Worm (Caenorhabditis elegans): ENCODE data around the gene F01D4.5.

The F01D4.5 gene

ce11 chrIV:10503750-10504232 is 20.3 kb upstream of the F01D4.5 start (continued):
- no peak for TF ChIP-seq elt-3 (tag; optimal IDR thresholded peaks at IDR 0.05)

- no peak for TF ChIP-seq sox-4 (tag; optimal IDR thresholded peaks at IDR 0.05)
- TF ChIP-seq nhr-90 (tag; optimal IDR thresholded peaks at IDR 0.05; ENCODE audit: poor library complexity): no peak
- no peak for TF ChIP-seq Y116A8C.19 (tag; optimal IDR thresholded peaks at IDR 0.05; ENCODE audit: borderline replicate concordance)
- TF ChIP-seq mdl-1 (tag; optimal IDR thresholded peaks at IDR 0.05): peak in 1 of 2 experiments; percentile 64
- no peak for TF ChIP-seq C34B4.2 (tag; optimal IDR thresholded peaks at IDR 0.05)
- peak; percentile 47 for TF ChIP-seq snu-23 (GFP tag; optimal IDR thresholded peaks at IDR 0.05)
- TF ChIP-seq swsn-7 (tag; optimal IDR thresholded peaks at IDR 0.05): peak; percentile 44
- no peak for TF ChIP-seq F16B12.6 (tag; optimal IDR thresholded peaks at IDR 0.05)
- no peak for TF ChIP-seq lir-3 (tag; optimal IDR thresholded peaks at IDR 0.05; ENCODE audit: poor library complexity)
- TF ChIP-seq ceh-90 (tag; optimal IDR thresholded peaks at IDR 0.05): no peak
- peak; percentile 68 for TF ChIP-seq rnt-1 (tag; optimal IDR thresholded peaks at IDR 0.05)
- TF ChIP-seq xbp-1 (tag; optimal IDR thresholded peaks at IDR 0.05): no peak
- TF ChIP-seq elt-2 (tag; optimal IDR thresholded peaks at IDR 0.05): peak; percentile 73
- peak; percentile 48 for TF ChIP-seq pax-3 (tag; optimal IDR thresholded peaks at IDR 0.05)
- TF ChIP-seq fkh-10 (GFP tag; optimal IDR thresholded peaks at IDR 0.05): no peak
- peak; percentile 4 to 64 for TF ChIP-seq lsy-2 (tag; optimal IDR thresholded peaks at IDR 0.05)
- TF ChIP-seq nhr-84 (tag; optimal IDR thresholded peaks at IDR 0.05): no peak
- no peak for TF ChIP-seq hlh-4 (tag; optimal IDR thresholded peaks at IDR 0.05)
- TF ChIP-seq nhr-47 (tag; optimal IDR thresholded peaks at IDR 0.05): no peak
- TF ChIP-seq unc-86 (tag; optimal IDR thresholded peaks at IDR 0.05): no peak
- no peak for TF ChIP-seq mab-9 (GFP tag; IDR thresholded peaks at IDR 0.05)
- peak; percentile 6 for TF ChIP-seq nhr-237 (tag; optimal IDR thresholded peaks at IDR 0.05)
- peak; percentile 75 for TF ChIP-seq lin-14 (GFP tag; optimal IDR thresholded peaks at IDR 0.05)
- no peak for TF ChIP-seq unc-62 (GFP tag; optimal IDR thresholded peaks at IDR 0.05)
- no peak for TF ChIP-seq dpl-1 (GFP tag; optimal IDR thresholded peaks at IDR 0.05)
- no peak for TF ChIP-seq sptf-1 (tag; optimal IDR thresholded peaks at IDR 0.05)
- peak; percentile 40 for TF ChIP-seq mep-1 (tag; optimal IDR thresholded peaks at IDR 0.05)
- TF ChIP-seq efl-3 (GFP tag; optimal IDR thresholded peaks at IDR 0.05): no peak
- peak; percentile 31 for TF ChIP-seq irx-1 (tag; optimal IDR thresholded peaks at IDR 0.05)
- no peak for TF ChIP-seq grh-1 (GFP tag; IDR thresholded peaks at IDR 0.05)
- TF ChIP-seq efl-1 (optimal IDR thresholded peaks at IDR 0.05): peak; percentile 20 to 36
- peak in 1 of 2 experiments; percentile 38 for TF ChIP-seq efl-1 (GFP tag; optimal IDR thresholded peaks at IDR 0.05 in 1 of 2)
- no peak for TF ChIP-seq blmp-1 (tag; optimal IDR thresholded peaks at IDR 0.05)
- TF ChIP-seq zip-4 (GFP tag; optimal IDR thresholded peaks at IDR 0.05): no peak
- TF ChIP-seq aha-1 (tag; optimal IDR thresholded peaks at IDR 0.05): no peak
- no peak for TF ChIP-seq ceh-88 (GFP tag; IDR thresholded peaks at IDR 0.05)
- no peak for TF ChIP-seq nhr-12 (tag; optimal IDR thresholded peaks at IDR 0.05)
- TF ChIP-seq ceh-82 (tag; optimal IDR thresholded peaks at IDR 0.05): no peak
- TF ChIP-seq ztf-4 (tag; optimal IDR thresholded peaks at IDR 0.05): peak; percentile 23
- TF ChIP-seq lin-15B (tag; optimal IDR thresholded peaks at IDR 0.05): no peak
- peak; percentile 10 for TF ChIP-seq mef-2 (tag; optimal IDR thresholded peaks at IDR 0.05)
- no peak for TF ChIP-seq C04F5.9 (tag; optimal IDR thresholded peaks at IDR 0.05)
- TF ChIP-seq lin-35 (GFP tag; optimal IDR thresholded peaks at IDR 0.05): peak in 1 of 2 experiments; percentile 71
- TF ChIP-seq tbx-2 (tag; optimal IDR thresholded peaks at IDR 0.05): no peak
- peak; percentile 65 for TF ChIP-seq fkh-8 (tag; optimal IDR thresholded peaks at IDR 0.05)
- no peak for TF ChIP-seq pqm-1 (tag; optimal IDR thresholded peaks at IDR 0.05)
- TF ChIP-seq nhr-76 (tag; optimal IDR thresholded peaks at IDR 0.05): no peak
- no peak for TF ChIP-seq hpl-2 (GFP tag; optimal IDR thresholded peaks at IDR 0.05)
- TF ChIP-seq unc-98 (GFP tag; IDR thresholded peaks at IDR 0.05): no peak
- TF ChIP-seq unc-30 (tag; optimal IDR thresholded peaks at IDR 0.05): no peak
- TF ChIP-seq dsc-1 (tag; optimal IDR thresholded peaks at IDR 0.05): peak; percentile 9
- TF ChIP-seq elt-3 (tag; optimal IDR thresholded peaks at IDR 0.05): no peak
Observed at ce11 chrIV:10502345-10502744, 18.9 kb upstream of the F01D4.5 start.
